Fruit fly (Drosophila melanogaster): Measurements from ENCODE around the gene CG9855.
A peak's percentile ranks its signal among the peaks of the same experiment; 100 is the strongest.

Gene CG9855

dm6 chr3R:4426730-4427129, 29.1 kb upstream of the CG9855 start, which contains the start of gene CG31525:
Gene CG31525 (plus strand): TSS chr3R:4427030.
- TF ChIP-seq CG9705 (GFP tag; optimal IDR thresholded peaks at IDR 0.05) = no peak
- TF ChIP-seq woc (GFP tag; optimal IDR thresholded peaks at IDR 0.05) = no peak
- TF ChIP-seq dmrt93B (GFP tag; optimal IDR thresholded peaks at IDR 0.05) = no peak
- TF ChIP-seq Vsx2 (GFP tag; optimal IDR thresholded peaks at IDR 0.05; ENCODE audit: partially characterized antibody) = no peak
- TF ChIP-seq sage (GFP tag; optimal IDR thresholded peaks at IDR 0.05) = no peak
- TF ChIP-seq psq (GFP tag; optimal IDR thresholded peaks at IDR 0.05) = no peak
- TF ChIP-seq tai (GFP tag; optimal IDR thresholded peaks at IDR 0.05) = no peak
- no peak for TF ChIP-seq Jra (GFP tag; optimal IDR thresholded peaks at IDR 0.05)
- no peak for TF ChIP-seq Hr83 (GFP tag; optimal IDR thresholded peaks at IDR 0.05; ENCODE audit: poor library complexity, severe bottlenecking)

- TF ChIP-seq Myc (optimal IDR thresholded peaks at IDR 0.05) (no peak), usp (GFP tag; optimal IDR thresholded peaks at IDR 0.05) (no peak), rgr (GFP tag; optimal IDR thresholded peaks at IDR 0.05) (no peak), Vsx2 (GFP tag; optimal IDR thresholded peaks at IDR 0.05; ENCODE audit: partially characterized antibody) (peak; percentile 58), fru (GFP tag; optimal IDR thresholded peaks at IDR 0.05) (no peak), CrebA (GFP tag; optimal IDR thresholded peaks at IDR 0.05; ENCODE audit: borderline replicate concordance) (no peak), ey (GFP tag; optimal IDR thresholded peaks at IDR 0.05) (no peak), Dif (GFP tag; optimal IDR thresholded peaks at IDR 0.05; ENCODE audit: partially characterized antibody) (peak; percentile 38), Jra (GFP tag; optimal IDR thresholded peaks at IDR 0.05) (no peak)
These were observed 21.8 kb upstream of the CG9855 start, which contains the start of gene CG32944 for dm6 chr3R:4419482-4419881. Gene CG32944 (minus strand): TSS chr3R:4419578.

- TF ChIP-seq sv (GFP tag; optimal IDR thresholded peaks at IDR 0.05) = no peak
- no peak for TF ChIP-seq jim (GFP tag; optimal IDR thresholded peaks at IDR 0.05)
- no peak for TF ChIP-seq dmrt93B (GFP tag; optimal IDR thresholded peaks at IDR 0.05)
- TF ChIP-seq CG32264 (GFP tag; optimal IDR thresholded peaks at IDR 0.05) = no peak
- TF ChIP-seq psq (GFP tag; optimal IDR thresholded peaks at IDR 0.05) = no peak
These were observed 18.5 kb upstream of the CG9855 start, which contains the start of gene CG31528 for dm6 chr3R:4416138-4416537. Gene CG31528 (plus strand): TSS chr3R:4416438.

- TF ChIP-seq CG9705 (GFP tag; optimal IDR thresholded peaks at IDR 0.05) (no peak), Hnf4 (GFP tag; optimal IDR thresholded peaks at IDR 0.05) (no peak), usp (GFP tag; optimal IDR thresholded peaks at IDR 0.05) (no peak), Vsx2 (GFP tag; optimal IDR thresholded peaks at IDR 0.05; ENCODE audit: partially characterized antibody) (no peak), Abd-B (GFP tag; optimal IDR thresholded peaks at IDR 0.05) (no peak), Hr78 (GFP tag; optimal IDR thresholded peaks at IDR 0.05) (no peak), lola (GFP tag; optimal IDR thresholded peaks at IDR 0.05) (no peak), dmrt93B (GFP tag; optimal IDR thresholded peaks at IDR 0.05) (no peak)
These were observed 9.7 kb upstream of the CG9855 start for dm6 chr3R:4407325-4407724.

dm6 chr3R:4403706-4404392, 6.2 kb upstream of the CG9855 start:
- no peak for TF ChIP-seq Myc (optimal IDR thresholded peaks at IDR 0.05)
- no peak for TF ChIP-seq pan (optimal IDR thresholded peaks at IDR 0.05)
- TF ChIP-seq Mio (GFP tag; optimal IDR thresholded peaks at IDR 0.05) = no peak
- TF ChIP-seq Abd-B (GFP tag; optimal IDR thresholded peaks at IDR 0.05) = no peak
- peak; percentile 65 for TF ChIP-seq br (GFP tag; optimal IDR thresholded peaks at IDR 0.05)
- TF ChIP-seq CrebA (GFP tag; optimal IDR thresholded peaks at IDR 0.05; ENCODE audit: borderline replicate concordance) = no peak
- TF ChIP-seq foxo (GFP tag; optimal IDR thresholded peaks at IDR 0.05) = peak; percentile 21 to 76
- peak; percentile 38 for TF ChIP-seq Sp1 (GFP tag; optimal IDR thresholded peaks at IDR 0.05)
- TF ChIP-seq Hnf4 (GFP tag; optimal IDR thresholded peaks at IDR 0.05) = peak; percentile 53
- TF ChIP-seq jim (GFP tag; optimal IDR thresholded peaks at IDR 0.05) = no peak
- peak; percentile 23 for TF ChIP-seq CG32264 (GFP tag; optimal IDR thresholded peaks at IDR 0.05)
- no peak for TF ChIP-seq Dif (GFP tag; optimal IDR thresholded peaks at IDR 0.05; ENCODE audit: partially characterized antibody)
- no peak for TF ChIP-seq sage (GFP tag; optimal IDR thresholded peaks at IDR 0.05)
- no peak for TF ChIP-seq Dfd (GFP tag; optimal IDR thresholded peaks at IDR 0.05)
- TF ChIP-seq Jra (GFP tag; optimal IDR thresholded peaks at IDR 0.05) = peak; percentile 89
- no peak for TF ChIP-seq lola (GFP tag; optimal IDR thresholded peaks at IDR 0.05)
- TF ChIP-seq dl (GFP tag; optimal IDR thresholded peaks at IDR 0.05; ENCODE audit: insufficient read depth in 1 of 2, partially characterized antibody in 2 of 2) = peak in 1 of 2 experiments; percentile 51
- no peak for TF ChIP-seq Hr83 (GFP tag; optimal IDR thresholded peaks at IDR 0.05; ENCODE audit: poor library complexity, severe bottlenecking)
- TF ChIP-seq usp (GFP tag; optimal IDR thresholded peaks at IDR 0.05) = no peak
- no peak for TF ChIP-seq brk (GFP tag; optimal IDR thresholded peaks at IDR 0.05)
- peak; percentile 35 for TF ChIP-seq psq (GFP tag; optimal IDR thresholded peaks at IDR 0.05)
- no peak for TF ChIP-seq woc (GFP tag; optimal IDR thresholded peaks at IDR 0.05)
- no peak for TF ChIP-seq tai (GFP tag; optimal IDR thresholded peaks at IDR 0.05)
- TF ChIP-seq dmrt93B (GFP tag; optimal IDR thresholded peaks at IDR 0.05) = no peak
- no peak for TF ChIP-seq sv (GFP tag; optimal IDR thresholded peaks at IDR 0.05)
- peak; percentile 73 for TF ChIP-seq h (GFP tag; optimal IDR thresholded peaks at IDR 0.05)
- TF ChIP-seq Hr78 (GFP tag; optimal IDR thresholded peaks at IDR 0.05) = no peak
- TF ChIP-seq dsf (GFP tag; optimal IDR thresholded peaks at IDR 0.05; ENCODE audit: borderline replicate concordance) = no peak
- peak; percentile 40 for TF ChIP-seq ey (GFP tag; optimal IDR thresholded peaks at IDR 0.05)
- peak; percentile 63 for TF ChIP-seq fru (GFP tag; optimal IDR thresholded peaks at IDR 0.05)
- TF ChIP-seq GATAd (GFP tag; optimal IDR thresholded peaks at IDR 0.05) = no peak
- TF ChIP-seq N (GFP tag; optimal IDR thresholded peaks at IDR 0.05) = no peak
- TF ChIP-seq rgr (GFP tag; optimal IDR thresholded peaks at IDR 0.05) = peak; percentile 71
- TF ChIP-seq Vsx2 (GFP tag; optimal IDR thresholded peaks at IDR 0.05; ENCODE audit: partially characterized antibody) = no peak
- peak; percentile 46 for TF ChIP-seq OdsH (GFP tag; optimal IDR thresholded peaks at IDR 0.05)
- TF ChIP-seq CG9705 (GFP tag; optimal IDR thresholded peaks at IDR 0.05) = peak; percentile 19

Data from whole organism, wandering third instar larva.